Worm (Caenorhabditis elegans) whole organism, young adult: ENCODE measurements around the gene cdl-1.

Experiments used
- F10E7.11 ChIP-seq: sonication (generic microtip); optimal IDR thresholded peaks from 2 replicates; lab custom pipeline; 2017; ENCODE audit warnings: mild to moderate bottlenecking, missing genetic modification characterization, moderate library complexity, missing compliant biosample characterization
- Y53F4B.3 ChIP-seq: fragments of 200-800 bp; sonication (Bioruptor generic); IDR thresholded peaks from 2 replicates; pipeline ENCODE4 v1.3.6; 2022; ENCODE audit warnings: missing genetic modification reagents, missing genetic modification characterization, missing compliant biosample characterization
- akir-1 ChIP-seq: fragments of 200-800 bp; sonication (Bioruptor generic); optimal IDR thresholded peaks from 2 replicates; lab custom pipeline; 2018; ENCODE audit warnings: mild to moderate bottlenecking, missing genetic modification characterization, moderate library complexity, missing compliant biosample characterization
- ama-1 ChIP-seq, 3 experiments: fragments of 150-350 bp in 1 of 3; sonication (generic microtip) in 2 of 3; optimal IDR thresholded peaks; 2 replicates each; lab custom pipeline; 2014 to 2018; ENCODE audit warnings: missing biosample characterization in 2 of 3, missing genetic modification characterization in 2 of 3, missing genetic modification reagents in 2 of 3
- nhr-179 ChIP-seq: sonication (generic microtip); optimal IDR thresholded peaks from 2 replicates; lab custom pipeline; 2016; ENCODE audit warnings: mild to moderate bottlenecking, missing genetic modification characterization, missing compliant biosample characterization
- snpc-1.3 ChIP-seq: sonication (generic microtip); optimal IDR thresholded peaks from 2 replicates; lab custom pipeline; 2017; ENCODE audit warnings: missing genetic modification characterization, mild to moderate bottlenecking, missing compliant biosample characterization, antibody characterized with exemption, moderate library complexity, missing genotype, missing genetic modification reagents; ENCODE audit not compliant: insufficient read depth
- snpc-4 ChIP-seq, 5 experiments: fragments of 150-350 bp in 1 of 5; sonication (generic microtip) in 4 of 5; optimal IDR thresholded peaks; 2 replicates each; lab custom pipeline; 2014 to 2018; ENCODE audit warnings: missing genetic modification characterization in 5 of 5, missing biosample characterization in 3 of 5, antibody characterized with exemption in 2 of 5, mild to moderate bottlenecking in 2 of 5, missing compliant biosample characterization in 2 of 5, missing genotype in 2 of 5, moderate library complexity in 2 of 5, missing genetic modification reagents in 1 of 5
- unc-130 ChIP-seq: sonication (generic microtip); optimal IDR thresholded peaks from 2 replicates; lab custom pipeline; 2016; ENCODE audit warnings: missing genetic modification reagents, missing genetic modification characterization, missing compliant biosample characterization
- unc-62 ChIP-seq: fragments of 150-350 bp; optimal IDR thresholded peaks from 2 replicates; lab custom pipeline; 2014; ENCODE audit warnings: missing biosample characterization, missing genetic modification reagents, missing genetic modification characterization
- zfh-2 ChIP-seq: fragments of 200-800 bp; sonication (Bioruptor generic); conservative IDR thresholded peaks from 2 replicates; pipeline ENCODE4 v1.3.6; 2022; ENCODE audit warnings: missing genetic modification reagents, missing genetic modification characterization, missing compliant biosample characterization

- no peak for TF ChIP-seq ama-1 (optimal IDR thresholded peaks at IDR 0.05; lab: Kevin White, UChicago)
- no peak for TF ChIP-seq ama-1 (GFP tag; optimal IDR thresholded peaks at IDR 0.05; lab: Kevin White, UChicago)
- no peak for TF ChIP-seq snpc-1.3 (tag; lab: Kevin White, UChicago)
- no peak for TF ChIP-seq unc-130 (GFP tag; lab: Kevin White, UChicago)
- no peak for TF ChIP-seq Y53F4B.3 (GFP tag; lab: Robert Waterston, UW)
- no peak for TF ChIP-seq nhr-179 (tag; lab: Kevin White, UChicago)
- no peak for TF ChIP-seq snpc-4 (GFP tag; optimal IDR thresholded peaks at IDR 0.05; lab: Kevin White, UChicago)
- no peak for TF ChIP-seq snpc-4 (tag; optimal IDR thresholded peaks at IDR 0.05; lab: Kevin White, UChicago)
- no peak for TF ChIP-seq akir-1 (GFP tag; lab: Kevin White, UChicago)
- no peak for TF ChIP-seq zfh-2
- TF ChIP-seq F10E7.11 (tag; lab: Kevin White, UChicago), result no peak
- TF ChIP-seq unc-62 (GFP tag; lab: Kevin White, UChicago), result no peak
Observed at ce11 chrII:10787240-10787639, 2.0 kb downstream of the cdl-1 start, which contains the start of gene tag-209.
